Worm (Caenorhabditis elegans) whole organism, L4/young adult: ENCODE results near the gene Y79H2A.3.

Source experiments
- W03F9.2 ChIP-seq: fragments of 150-350 bp; optimal IDR thresholded peaks from 2 replicates; lab custom pipeline; 2014; ENCODE audit warnings: missing biosample characterization, missing genetic modification characterization
- him-1 ChIP-seq: sonication (generic microtip); optimal IDR thresholded peaks from 2 replicates; lab custom pipeline; 2016; ENCODE audit warnings: missing genotype, missing genetic modification reagents, missing genetic modification characterization, missing compliant biosample characterization

- TF ChIP-seq W03F9.2 (tag; lab: Kevin White, UChicago) (no peak), him-1 (tag; lab: Kevin White, UChicago) (no peak)
Observed at ce11 chrIII:12067736-12068135, 15.6 kb upstream of the Y79H2A.3 start.
